Worm (Caenorhabditis elegans) whole organism, L4 larva: Measurements from ENCODE around the gene clec-230.

Source experiments
- R02D3.7 ChIP-seq: fragments of 150-350 bp; sonication (generic microtip); optimal IDR thresholded peaks from 3 replicates; lab custom pipeline; 2014; ENCODE audit warnings: missing biosample characterization, missing genetic modification characterization
- ceh-28 ChIP-seq: fragments of 150-350 bp; optimal IDR thresholded peaks from 2 replicates; lab custom pipeline; 2014; ENCODE audit warnings: missing biosample characterization, missing genetic modification reagents, missing genetic modification characterization
- ceh-82 ChIP-seq: sonication (generic microtip); optimal IDR thresholded peaks from 2 replicates; lab custom pipeline; 2017; ENCODE audit warnings: missing biosample characterization, missing genetic modification characterization
- madf-9 ChIP-seq: fragments of 200-800 bp; sonication (Bioruptor generic); conservative IDR thresholded peaks from 2 replicates; pipeline ENCODE4 v1.3.6; 2022; ENCODE audit warnings: missing genetic modification reagents, missing genetic modification characterization, missing compliant biosample characterization
- mep-1 ChIP-seq: fragments of 150-350 bp; sonication (generic microtip); optimal IDR thresholded peaks from 3 replicates; lab custom pipeline; 2014; ENCODE audit warnings: missing biosample characterization, missing genetic modification characterization
- nhr-11 ChIP-seq: fragments of 150-350 bp; optimal IDR thresholded peaks from 2 replicates; lab custom pipeline; 2014; ENCODE audit warnings: missing biosample characterization, missing genetic modification characterization
- nhr-111 ChIP-seq: fragments of 200-800 bp; sonication (Bioruptor generic); optimal IDR thresholded peaks from 2 replicates; lab custom pipeline; 2018; ENCODE audit warnings: mild to moderate bottlenecking, missing genetic modification characterization, missing compliant biosample characterization
- nhr-28 ChIP-seq: fragments of 150-350 bp; optimal IDR thresholded peaks from 2 replicates; lab custom pipeline; 2014; ENCODE audit warnings: missing biosample characterization, missing genetic modification characterization
- nhr-6 ChIP-seq: fragments of 150-350 bp; optimal IDR thresholded peaks from 2 replicates; lab custom pipeline; 2014; ENCODE audit warnings: missing biosample characterization, missing genetic modification characterization
- snpc-1.2 ChIP-seq: fragments of 200-800 bp; sonication (Bioruptor generic); IDR thresholded peaks from 2 replicates; pipeline ENCODE4 v1.3.6; 2022; ENCODE audit warnings: missing genetic modification reagents, missing genetic modification characterization, missing compliant biosample characterization
- unc-62 ChIP-seq, 3 experiments: fragments of 150-350 bp in 1 of 3; sonication (generic microtip); optimal IDR thresholded peaks in 2 of 3; peaks in 1 of 3; 1 replicate in 1 of 3; 2 replicates in 2 of 3; lab custom pipeline; 2014 to 2017; ENCODE audit warnings: missing biosample characterization in 3 of 3, missing genetic modification characterization in 3 of 3, missing genetic modification reagents in 3 of 3, missing genotype in 1 of 3

DNA sequence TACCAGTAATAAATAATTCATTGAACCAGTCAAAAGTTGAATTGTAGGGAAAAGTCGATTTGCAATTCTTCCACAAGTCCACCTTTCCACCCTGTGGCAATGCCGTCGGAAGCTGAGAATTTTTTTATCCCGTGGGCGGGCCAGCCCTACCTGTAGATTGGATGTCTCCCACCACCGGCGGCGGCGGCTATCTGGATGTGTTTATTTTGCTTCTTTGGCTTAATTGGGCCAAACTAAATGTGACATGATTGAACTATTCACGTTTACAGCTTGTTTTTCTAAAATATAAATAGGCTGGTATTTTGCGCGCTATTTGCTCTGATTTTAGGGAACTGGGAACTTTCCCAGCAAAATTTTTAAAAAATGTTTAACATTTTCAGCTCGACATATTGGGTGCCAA, 4.5 kb downstream of the clec-230 start, which contains the start of gene wrt-8:
- TF ChIP-seq ceh-28 (tag; lab: Kevin White, UChicago) (no peak), unc-62 (GFP tag; optimal IDR thresholded peaks at IDR 0.05 in 1 of 2; lab: Kevin White, UChicago) (no peak), unc-62 (tag; optimal IDR thresholded peaks at IDR 0.05; lab: Kevin White, UChicago) (no peak), madf-9 (GFP tag; lab: Robert Waterston, UW) (no peak), nhr-28 (tag; lab: Kevin White, UChicago) (no peak), nhr-111 (GFP tag; lab: Kevin White, UChicago) (no peak), nhr-6 (tag; lab: Kevin White, UChicago) (no peak), snpc-1.2 (no peak), R02D3.7 (tag; lab: Kevin White, UChicago) (no peak), ceh-82 (no peak), mep-1 (no peak), nhr-11 (tag; lab: Kevin White, UChicago) (no peak)
